Fruit fly (Drosophila melanogaster) whole organism: ENCODE results near the gene CG17477.

Experiments used
- CG8478 ChIP-seq: fragments of >200 bp; optimal IDR thresholded peaks from 2 replicates; lab custom pipeline; 2018; ENCODE audit warnings: inconsistent platforms
- Dll ChIP-seq: fragments of >200 bp; optimal IDR thresholded peaks from 2 replicates; lab custom pipeline; 2017
- EcR ChIP-seq, 2 experiments: fragments of >200 bp; optimal IDR thresholded peaks; 2 replicates each; lab custom pipeline; 2017; ENCODE audit warnings: missing biosample characterization in 2 of 2, missing genetic modification characterization in 2 of 2, missing genetic modification reagents in 2 of 2
- pan ChIP-seq: fragments of >200 bp; optimal IDR thresholded peaks from 2 replicates; lab custom pipeline; 2017
- psq ChIP-seq: fragments of >200 bp; optimal IDR thresholded peaks from 2 replicates; lab custom pipeline; 2017
- usp ChIP-seq: fragments of >200 bp; optimal IDR thresholded peaks from 2 replicates; lab custom pipeline; 2017; ENCODE audit warnings: missing biosample characterization, missing genetic modification characterization, mixed read lengths

The CG17477 gene

DNA sequence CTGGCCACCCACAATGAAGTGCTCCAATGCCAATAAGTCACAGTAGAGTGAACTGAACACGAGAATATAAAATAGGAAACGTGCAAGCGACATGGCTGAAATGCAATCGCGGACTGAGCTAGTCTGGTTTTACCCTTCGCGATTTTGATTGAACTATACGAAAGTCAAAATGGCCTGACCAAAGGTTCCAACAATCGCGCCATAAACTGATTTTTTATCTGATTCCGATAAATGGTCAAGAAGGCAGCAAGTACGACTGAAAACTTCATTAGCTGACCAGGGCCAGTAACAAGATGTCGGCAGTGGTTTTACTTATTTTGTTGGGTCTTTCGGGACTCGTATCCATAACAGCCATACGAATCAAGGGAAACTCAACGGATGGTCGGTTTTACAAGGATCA lies at the start of gene CG17477, which contains the start of gene CG31269:
TSS of gene CG17477 (minus strand) at position 101 of the 400 bp plus-strand sequence.
TSS of gene CG31269 (plus strand) at position 289 of the 400 bp plus-strand sequence.
- TF ChIP-seq pan (lab: Kevin White, UChicago) = no peak
- TF ChIP-seq psq = no peak
- TF ChIP-seq EcR (GFP tag; optimal IDR thresholded peaks at IDR 0.05; lab: Kevin White, UChicago) = no peak
- TF ChIP-seq usp (GFP tag; lab: Kevin White, UChicago) = no peak
- no peak for TF ChIP-seq CG8478
- no peak for TF ChIP-seq Dll (lab: Kevin White, UChicago)

DNA sequence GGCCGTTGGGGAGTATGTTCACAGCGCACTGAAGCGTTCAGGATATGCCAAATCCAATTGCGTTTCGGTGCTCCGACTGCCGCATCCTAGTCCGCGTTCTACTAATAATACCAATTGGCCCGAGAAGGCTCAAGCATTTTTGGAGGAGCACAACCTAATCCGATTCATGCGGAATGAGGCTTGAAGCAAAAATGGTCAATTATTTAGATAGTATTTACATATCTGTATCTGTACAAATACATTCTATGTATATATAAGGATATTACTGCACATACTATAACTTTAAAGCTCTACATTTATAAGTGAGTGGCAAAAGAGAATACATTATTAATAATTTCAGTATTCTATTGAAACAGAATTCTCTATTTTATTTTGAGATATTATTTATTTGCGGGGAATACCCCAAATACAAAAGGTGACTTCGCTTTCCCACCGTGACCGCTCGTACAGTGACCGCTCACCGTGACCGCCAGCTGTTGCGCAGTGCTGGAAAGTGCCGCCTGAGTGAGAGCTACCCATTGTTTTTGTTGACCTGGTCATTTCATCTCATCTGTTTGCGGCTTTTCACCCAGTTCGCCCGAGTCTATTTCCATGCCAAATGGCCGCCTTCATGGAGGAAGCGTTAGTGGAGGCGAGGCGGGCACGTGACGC lies 24.8 kb upstream of the CG17477 start, which contains the start of gene CG5292:
TSS of gene CG5292 (plus strand) at position 486 of the 651 bp plus-strand sequence.
- TF ChIP-seq pan (lab: Kevin White, UChicago) (no peak), EcR (GFP tag; optimal IDR thresholded peaks at IDR 0.05; lab: Kevin White, UChicago) (no peak), Dll (lab: Kevin White, UChicago) (no peak), psq (no peak), CG8478 (no peak), usp (GFP tag; lab: Kevin White, UChicago) (no peak)

dm6 chr3R:17150287-17150686 lies 23.5 kb upstream of the CG17477 start, which contains the start of gene Smug:
Gene Smug (plus strand): TSS chr3R:17150587.
- no peak for TF ChIP-seq usp (GFP tag; lab: Kevin White, UChicago)
- no peak for TF ChIP-seq psq
- TF ChIP-seq Dll (lab: Kevin White, UChicago) = no peak
- no peak for TF ChIP-seq pan (lab: Kevin White, UChicago)
- no peak for TF ChIP-seq CG8478
- no peak for TF ChIP-seq EcR (GFP tag; optimal IDR thresholded peaks at IDR 0.05; lab: Kevin White, UChicago)

dm6 chr3R:17149080-17149746 lies 22.5 kb upstream of the CG17477 start, which contains the start of the genes m-cup and Det:
Gene m-cup (minus strand): TSS chr3R:17149412.
Gene Det (plus strand): TSS chr3R:17149667.
- TF ChIP-seq CG8478 (no peak), psq (no peak)

DNA sequence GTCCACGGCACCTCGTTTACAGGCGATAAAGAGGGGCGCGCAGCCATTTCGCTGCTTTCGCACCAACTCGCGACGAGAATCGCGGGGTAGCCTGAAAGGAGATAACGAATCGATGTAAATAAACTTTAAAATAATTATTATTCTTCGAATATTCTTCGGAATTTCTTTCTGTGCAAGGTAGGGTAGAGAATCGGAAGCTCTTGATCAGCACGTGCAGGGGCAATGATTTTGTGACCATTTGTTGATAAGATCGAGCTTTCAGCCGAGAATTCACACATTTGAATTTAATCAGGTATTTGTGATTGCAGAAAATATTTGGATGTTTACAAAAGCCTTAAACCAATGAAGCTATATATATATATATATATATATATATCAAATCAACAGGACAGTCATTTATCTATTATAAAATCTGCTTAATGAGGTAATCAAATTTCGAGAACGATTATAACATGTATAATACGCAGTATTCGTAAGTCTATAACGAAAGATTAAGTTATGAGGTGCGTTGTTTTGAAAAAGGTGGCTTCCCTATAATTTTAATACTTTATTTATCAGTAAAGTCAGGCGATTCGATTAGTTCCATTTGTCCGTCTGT lies 21.0 kb upstream of the CG17477 start:
- no peak for TF ChIP-seq CG8478
- TF ChIP-seq EcR (GFP tag; optimal IDR thresholded peaks at IDR 0.05; lab: Kevin White, UChicago) = no peak
- TF ChIP-seq Dll (lab: Kevin White, UChicago) = no peak
- TF ChIP-seq usp (GFP tag; lab: Kevin White, UChicago) = no peak
- TF ChIP-seq pan (lab: Kevin White, UChicago) = no peak
- no peak for TF ChIP-seq psq

- TF ChIP-seq EcR (GFP tag; optimal IDR thresholded peaks at IDR 0.05; lab: Kevin White, UChicago) (no peak), usp (GFP tag; lab: Kevin White, UChicago) (no peak), CG8478 (no peak), pan (lab: Kevin White, UChicago) (no peak), psq (no peak), Dll (lab: Kevin White, UChicago) (no peak)
Measured at dm6 chr3R:17142304-17142703, 15.6 kb upstream of the CG17477 start, which contains the start of gene TwdlW. Gene TwdlW (minus strand): TSS chr3R:17142404.

DNA sequence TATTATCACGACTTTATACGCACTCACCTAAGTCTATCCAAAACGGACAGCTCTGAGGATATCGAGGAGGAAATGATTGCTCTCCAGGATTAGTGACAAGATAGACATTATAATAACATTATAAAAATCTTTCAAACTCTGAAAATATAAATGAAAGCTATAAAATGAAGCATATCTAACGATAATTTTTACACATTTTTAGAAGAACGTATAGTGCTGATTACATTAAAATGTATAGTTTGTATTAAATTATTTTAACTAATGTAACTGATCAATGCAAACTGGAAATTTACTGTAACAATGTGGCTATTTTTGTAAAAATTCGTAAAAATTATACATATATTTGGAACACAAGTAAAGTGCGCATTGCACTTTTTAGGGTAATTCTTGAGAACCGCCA lies 12.0 kb upstream of the CG17477 start, which contains the start of gene CG5265:
TSS of gene CG5265 (plus strand) at position 301 of the 400 bp plus-strand sequence.
- TF ChIP-seq psq (no peak), EcR (GFP tag; optimal IDR thresholded peaks at IDR 0.05; lab: Kevin White, UChicago) (no peak), CG8478 (no peak), pan (lab: Kevin White, UChicago) (no peak), usp (GFP tag; lab: Kevin White, UChicago) (no peak), Dll (lab: Kevin White, UChicago) (no peak)

DNA sequence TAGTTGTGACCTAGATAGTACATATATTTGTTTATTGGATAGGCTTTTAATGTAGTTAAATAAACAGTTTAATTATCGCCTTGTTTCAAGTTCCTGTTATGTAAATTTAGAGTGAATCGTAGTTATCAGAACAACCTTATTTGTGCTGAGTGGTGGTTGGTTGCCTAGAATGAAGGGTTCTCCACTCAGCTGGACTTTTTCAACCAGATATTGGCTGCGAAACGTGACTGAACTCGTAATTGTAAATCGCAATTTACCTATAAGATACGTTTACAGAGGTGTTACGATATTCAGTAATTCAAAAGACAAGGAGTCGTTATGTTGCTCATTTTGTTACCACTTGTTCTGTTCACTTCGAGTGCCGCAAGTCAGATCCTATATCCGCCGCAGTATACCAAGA lies 10.9 kb upstream of the CG17477 start, which contains the start of gene CG5255:
TSS of gene CG5255 (plus strand) at position 301 of the 400 bp plus-strand sequence.
- TF ChIP-seq usp (GFP tag; lab: Kevin White, UChicago) = no peak
- TF ChIP-seq CG8478 = no peak
- no peak for TF ChIP-seq psq
- TF ChIP-seq Dll (lab: Kevin White, UChicago) = no peak
- no peak for TF ChIP-seq pan (lab: Kevin White, UChicago)
- no peak for TF ChIP-seq EcR (GFP tag; optimal IDR thresholded peaks at IDR 0.05; lab: Kevin White, UChicago)

dm6 chr3R:17135747-17136146 lies 9.0 kb upstream of the CG17477 start, which contains the start of gene CG5246:
Gene CG5246 (plus strand): TSS chr3R:17136111.
- TF ChIP-seq EcR (GFP tag; optimal IDR thresholded peaks at IDR 0.05; lab: Kevin White, UChicago) (no peak), Dll (lab: Kevin White, UChicago) (no peak), CG8478 (no peak), psq (no peak), pan (lab: Kevin White, UChicago) (no peak)

DNA sequence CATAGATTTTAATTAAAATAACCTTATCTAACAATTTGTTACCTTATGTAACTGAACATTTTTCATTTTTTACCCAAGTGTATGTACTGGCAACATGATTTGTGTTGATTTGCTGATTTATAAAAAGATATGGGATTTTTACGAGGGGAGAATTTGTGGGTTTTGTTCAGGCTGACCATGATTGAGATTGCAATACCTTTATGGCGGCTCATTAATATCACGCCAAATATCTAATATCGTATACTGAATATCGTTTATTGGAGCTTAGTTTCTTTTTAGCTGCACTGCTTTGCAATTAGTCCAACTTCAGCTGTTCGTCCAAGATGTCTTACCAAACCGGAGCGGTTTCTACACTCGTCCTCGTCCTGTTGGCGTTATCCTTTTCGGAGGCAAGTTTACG lies 7.2 kb upstream of the CG17477 start, which contains the start of gene CG31267:
TSS of gene CG31267 (plus strand) at position 301 of the 400 bp plus-strand sequence.
- TF ChIP-seq EcR (GFP tag; optimal IDR thresholded peaks at IDR 0.05; lab: Kevin White, UChicago) (no peak), CG8478 (no peak), psq (no peak), pan (lab: Kevin White, UChicago) (no peak), usp (GFP tag; lab: Kevin White, UChicago) (no peak), Dll (lab: Kevin White, UChicago) (no peak)

dm6 chr3R:17132098-17132712 lies 5.5 kb upstream of the CG17477 start, which contains the start of the genes CG4053 and CG31266:
Gene CG4053 (minus strand): TSS chr3R:17132198.
Gene CG31266 (plus strand): TSS chr3R:17132662.
- TF ChIP-seq pan (lab: Kevin White, UChicago) (no peak), EcR (GFP tag; optimal IDR thresholded peaks at IDR 0.05; lab: Kevin White, UChicago) (no peak)
